Worm (Caenorhabditis elegans) whole organism, midembryonic: ENCODE data around the gene srg-30.

ENCODE experiments used
- T22C8.4 ChIP-seq: fragments of 200-800 bp; sonication (Bioruptor generic); IDR thresholded peaks from 2 replicates; pipeline ENCODE4 v1.3.6; 2022; ENCODE audit warnings: missing genetic modification characterization, missing compliant biosample characterization
- klf-2 ChIP-seq: fragments of 200-800 bp; sonication (Bioruptor generic); conservative IDR thresholded peaks from 2 replicates; pipeline ENCODE4 v1.3.6; 2022; ENCODE audit warnings: missing genetic modification reagents, missing genetic modification characterization, missing compliant biosample characterization
- tab-1 ChIP-seq: fragments of 200-800 bp; sonication (Bioruptor generic); IDR thresholded peaks from 2 replicates; pipeline ENCODE4 v1.3.6; 2022; ENCODE audit warnings: missing genetic modification characterization, missing compliant biosample characterization
- ztf-23 ChIP-seq: fragments of 200-800 bp; sonication (Bioruptor generic); IDR thresholded peaks from 2 replicates; pipeline ENCODE4 v1.3.6; 2022; ENCODE audit warnings: missing genetic modification reagents, missing genetic modification characterization, missing compliant biosample characterization

DNA sequence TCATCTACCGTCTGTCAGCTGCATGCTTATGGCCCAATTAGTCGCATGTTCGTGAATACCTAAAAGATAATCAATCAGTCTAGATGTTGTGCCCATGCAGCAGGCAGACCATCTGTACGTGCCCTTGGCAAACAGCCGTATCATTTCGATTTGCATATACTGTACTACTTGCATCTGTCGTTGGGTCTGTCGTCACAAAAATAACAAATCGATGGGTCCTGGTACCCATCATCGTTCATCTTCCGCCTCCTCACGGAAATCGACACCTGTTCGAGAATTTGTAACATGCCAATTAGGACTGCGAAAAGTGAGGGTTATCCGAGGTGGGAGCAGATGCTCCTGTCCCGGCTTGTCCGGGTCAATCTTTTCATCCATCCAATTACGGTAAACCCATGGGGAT lies 34.9 kb downstream of the srg-30 start:
- TF ChIP-seq tab-1 (GFP tag; lab: Robert Waterston, UW) (no peak), ztf-23 (GFP tag; lab: Robert Waterston, UW) (no peak), T22C8.4 (GFP tag; lab: Robert Waterston, UW) (no peak), klf-2 (GFP tag; lab: Robert Waterston, UW) (no peak)
